Worm (Caenorhabditis elegans): ENCODE results near the gene AH6.17.

AH6.17 gene

DNA sequence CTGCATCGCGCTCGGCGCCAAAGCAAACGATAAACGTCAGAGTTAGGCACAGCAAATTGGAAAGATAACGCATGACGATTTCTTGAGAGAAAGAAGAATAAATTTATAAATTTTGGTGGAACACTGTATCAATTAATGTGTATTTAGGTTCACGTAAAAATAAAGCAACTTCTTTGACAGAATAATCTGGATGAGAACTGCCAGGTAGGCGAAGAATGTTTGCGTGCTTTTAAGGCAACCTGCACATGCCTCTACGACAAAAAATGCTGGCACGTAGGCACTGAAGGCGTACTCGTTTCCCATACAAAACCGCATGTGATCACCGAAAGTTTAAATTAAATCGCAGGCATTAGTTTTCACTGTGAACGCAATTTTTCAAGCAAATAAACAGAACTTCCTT, 30.2 kb downstream of the AH6.17 start, which contains the start of gene F35H8.1:
Gene F35H8.1 (minus strand): TSS at position 101 of the 400 bp plus-strand sequence.
- TF ChIP-seq ceh-82 (tag; optimal IDR thresholded peaks at IDR 0.05) (no peak), lin-13 (GFP tag; optimal IDR thresholded peaks at IDR 0.05) (no peak), nhr-47 (tag; optimal IDR thresholded peaks at IDR 0.05) (no peak), hlh-4 (tag; optimal IDR thresholded peaks at IDR 0.05) (no peak)

DNA sequence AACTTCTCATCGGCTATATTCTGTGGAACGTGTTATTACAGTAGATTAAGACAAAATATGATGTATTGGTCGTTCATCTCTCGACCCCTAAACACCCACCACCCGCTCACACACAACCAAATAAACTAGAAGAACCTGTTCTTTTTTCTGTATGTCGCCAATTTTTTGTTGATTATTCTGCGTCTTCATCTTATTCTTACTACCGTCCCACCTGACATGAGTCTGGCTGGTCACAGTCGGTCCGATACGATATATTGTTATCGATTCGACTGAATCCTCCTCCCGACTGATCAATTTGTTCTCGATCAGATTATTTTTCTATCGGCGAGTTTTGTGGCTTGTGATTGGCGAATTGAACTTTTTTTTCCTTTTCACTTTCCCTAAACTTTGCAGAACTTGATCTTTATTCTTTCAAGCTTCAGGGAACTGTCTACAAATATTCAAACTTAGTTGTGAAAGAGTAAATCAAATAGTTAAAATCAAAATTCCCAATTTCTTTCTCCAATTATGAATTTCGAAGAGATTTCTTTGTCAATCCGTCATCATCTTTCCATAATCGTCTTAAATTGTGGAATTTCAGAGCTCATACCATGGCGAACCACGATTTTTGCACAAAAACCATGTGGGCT, 32.1 kb downstream of the AH6.17 start, which contains the start of gene F35H8.2:
Gene F35H8.2 (plus strand): TSS at position 579 of the 629 bp plus-strand sequence.
- TF ChIP-seq pax-3 (tag; optimal IDR thresholded peaks at IDR 0.05) = no peak
- TF ChIP-seq nhr-84 (tag; optimal IDR thresholded peaks at IDR 0.05) = no peak
- TF ChIP-seq lin-35 (GFP tag; optimal IDR thresholded peaks at IDR 0.05) = peak in 1 of 2 experiments; percentile 25
- TF ChIP-seq nhr-20 (tag; optimal IDR thresholded peaks at IDR 0.05) = peak; percentile 9
- peak; percentile 77 for TF ChIP-seq nhr-85 (tag)
- no peak for TF ChIP-seq isw-1 (GFP tag; IDR thresholded peaks at IDR 0.05)
- TF ChIP-seq lin-14 (GFP tag; optimal IDR thresholded peaks at IDR 0.05) = peak; percentile 45
- TF ChIP-seq grh-1 (GFP tag; IDR thresholded peaks at IDR 0.05) = peak; percentile 43; the same call in 1 of the 2 replicates
- TF ChIP-seq blmp-1 (tag; optimal IDR thresholded peaks at IDR 0.05) = peak; percentile 79
- TF ChIP-seq mab-9 (GFP tag; IDR thresholded peaks at IDR 0.05) = no peak
- TF ChIP-seq unc-130 (tag; optimal IDR thresholded peaks at IDR 0.05) = peak; percentile 49
- peak in 1 of 6 experiments; percentile 29 for TF ChIP-seq elt-3 (tag; optimal IDR thresholded peaks at IDR 0.05)

DNA sequence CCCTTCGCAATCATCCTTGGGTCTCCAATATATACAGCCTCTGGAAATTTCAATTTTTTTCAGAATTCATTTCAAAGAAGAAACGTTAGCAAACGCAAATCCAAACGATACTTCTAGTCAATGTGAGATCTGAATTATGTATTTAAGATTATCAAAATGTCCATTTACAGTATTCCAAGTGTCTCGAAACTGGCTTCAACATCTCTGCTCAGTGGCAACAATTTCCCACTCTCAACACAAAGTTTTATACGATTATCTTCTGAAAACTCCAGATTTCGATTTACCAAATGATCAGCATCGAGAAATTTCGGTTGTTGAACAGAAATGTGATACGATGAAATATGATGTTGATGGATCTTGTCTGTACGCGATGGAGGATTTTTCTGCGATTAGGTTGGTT, 33.6 kb downstream of the AH6.17 start:
- TF ChIP-seq ama-1 (optimal IDR thresholded peaks at IDR 0.05) = no peak
- no peak for TF ChIP-seq nhr-47 (tag; optimal IDR thresholded peaks at IDR 0.05)
- no peak for TF ChIP-seq nhr-11 (tag; optimal IDR thresholded peaks at IDR 0.05)
- no peak for TF ChIP-seq snu-23 (GFP tag; optimal IDR thresholded peaks at IDR 0.05)
- no peak for TF ChIP-seq jun-1 (tag; optimal IDR thresholded peaks at IDR 0.05)
- TF ChIP-seq lin-35 (GFP tag; optimal IDR thresholded peaks at IDR 0.05) = no peak
- no peak for TF ChIP-seq lin-13 (GFP tag; optimal IDR thresholded peaks at IDR 0.05)
- TF ChIP-seq fos-1 (tag; optimal IDR thresholded peaks at IDR 0.05) = no peak
- no peak for TF ChIP-seq xbp-1 (tag; optimal IDR thresholded peaks at IDR 0.05)
- no peak for TF ChIP-seq sup-37 (GFP tag; optimal IDR thresholded peaks at IDR 0.05)
- TF ChIP-seq rnt-1 (tag; optimal IDR thresholded peaks at IDR 0.05) = no peak
- TF ChIP-seq C04F5.9 (tag; optimal IDR thresholded peaks at IDR 0.05) = no peak
- TF ChIP-seq fkh-4 (tag; optimal IDR thresholded peaks at IDR 0.05; ENCODE audit: borderline replicate concordance) = no peak
- TF ChIP-seq hlh-4 (tag; optimal IDR thresholded peaks at IDR 0.05) = no peak
- no peak for TF ChIP-seq nhr-90 (tag; optimal IDR thresholded peaks at IDR 0.05; ENCODE audit: poor library complexity)
- TF ChIP-seq lir-3 (tag; optimal IDR thresholded peaks at IDR 0.05; ENCODE audit: poor library complexity) = no peak

DNA sequence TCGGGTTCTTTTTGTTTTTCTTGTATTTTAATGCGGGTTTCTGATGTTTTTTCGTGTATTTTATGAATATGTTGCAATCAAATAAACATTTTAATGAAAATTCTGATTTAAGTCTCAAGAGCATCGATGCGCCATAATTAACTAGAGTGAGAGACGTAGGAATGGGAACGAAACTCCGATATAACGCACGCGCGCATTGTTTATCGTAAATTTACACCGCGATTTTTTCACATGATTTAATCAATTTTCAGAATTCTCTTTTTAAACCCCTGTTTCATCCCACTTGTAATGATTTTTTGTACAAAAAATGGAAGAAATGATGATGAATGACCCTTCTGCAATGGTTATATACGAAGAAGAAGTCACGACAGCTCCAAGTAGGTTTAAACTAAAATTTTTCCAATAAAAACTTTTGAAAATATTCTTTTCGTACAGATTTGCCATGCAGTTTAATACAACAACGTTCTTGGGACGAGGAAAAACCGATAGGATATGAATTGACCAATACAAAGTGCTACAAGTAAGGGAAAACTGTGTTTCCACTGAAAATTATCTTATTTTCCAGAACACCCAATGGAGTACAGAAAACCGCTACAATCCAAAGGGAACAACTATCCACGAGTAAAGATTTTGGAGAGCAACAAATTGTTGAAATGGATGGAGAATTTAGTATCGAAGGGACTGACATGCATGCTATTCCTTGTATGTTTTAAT, 34.6 kb downstream of the AH6.17 start, which contains the start of gene zfp-2:
Gene zfp-2 (plus strand): TSS at position 214 of the 714 bp plus-strand sequence.
- TF ChIP-seq alr-1 (tag; optimal IDR thresholded peaks at IDR 0.05; ENCODE audit: borderline replicate concordance) (no peak), nhr-28 (tag; optimal IDR thresholded peaks at IDR 0.05) (no peak), fos-1 (tag; optimal IDR thresholded peaks at IDR 0.05) (no peak), mdl-1 (tag; optimal IDR thresholded peaks at IDR 0.05) (no peak), lin-35 (GFP tag; optimal IDR thresholded peaks at IDR 0.05) (peak; percentile 26 to 37), nhr-71 (tag; optimal IDR thresholded peaks at IDR 0.05) (peak; percentile 3), vab-15 (tag; optimal IDR thresholded peaks at IDR 0.05) (no peak), dpl-1 (GFP tag; optimal IDR thresholded peaks at IDR 0.05) (peak in 2 of 3 experiments; percentile 5 to 44), lsy-2 (tag; optimal IDR thresholded peaks at IDR 0.05) (peak; percentile 12 to 57), jun-1 (tag; optimal IDR thresholded peaks at IDR 0.05) (no peak), ceh-88 (GFP tag; IDR thresholded peaks at IDR 0.05) (no peak), ama-1 (optimal IDR thresholded peaks at IDR 0.05) (no peak), nhr-90 (tag; optimal IDR thresholded peaks at IDR 0.05; ENCODE audit: poor library complexity) (no peak), C34B4.2 (tag; optimal IDR thresholded peaks at IDR 0.05) (no peak), nhr-11 (tag; optimal IDR thresholded peaks at IDR 0.05) (no peak), ztf-11 (tag; optimal IDR thresholded peaks at IDR 0.05) (no peak), snu-23 (GFP tag; optimal IDR thresholded peaks at IDR 0.05) (peak; percentile 26), tlp-1 (tag; optimal IDR thresholded peaks at IDR 0.05) (no peak), ceh-82 (tag; optimal IDR thresholded peaks at IDR 0.05) (peak in 1 of 3 experiments; percentile 0), sup-37 (GFP tag; optimal IDR thresholded peaks at IDR 0.05) (no peak), efl-1 (optimal IDR thresholded peaks at IDR 0.05) (peak; percentile 31 to 43), efl-1 (GFP tag; optimal IDR thresholded peaks at IDR 0.05 in 1 of 2) (peak; percentile 31 to 89), hlh-17 (GFP tag; optimal IDR thresholded peaks at IDR 0.05; ENCODE audit: borderline replicate concordance) (no peak), C16A3.4 (tag; optimal IDR thresholded peaks at IDR 0.05) (no peak)

Measured in whole organism, L1 larva.